Worm (Caenorhabditis elegans): ENCODE measurements around the gene mtg-1.

DNA sequence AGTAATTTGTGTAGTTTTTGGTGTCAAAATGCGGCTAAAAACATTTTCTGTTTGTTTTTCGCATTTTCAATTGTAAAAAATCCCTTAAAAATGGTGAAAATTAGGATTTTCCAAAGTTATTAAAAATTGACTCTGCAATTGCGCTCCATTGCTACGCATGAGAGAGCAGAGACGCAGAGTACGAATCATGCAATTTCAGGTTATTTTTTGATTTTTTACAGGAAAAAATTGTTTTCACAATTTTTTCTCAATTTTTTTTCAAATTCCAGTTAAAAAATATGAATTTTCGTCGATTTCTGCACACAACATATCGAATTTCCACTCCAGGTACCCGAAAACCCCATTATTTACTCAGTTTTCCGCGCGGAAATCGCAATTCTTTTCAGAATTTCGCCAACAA is at the start of gene mtg-1:
- TF ChIP-seq F23B12.7 (tag; optimal IDR thresholded peaks at IDR 0.05; ENCODE audit: insufficient read depth) (no peak), lag-1 (GFP tag; IDR thresholded peaks at IDR 0.05) (no peak), mes-4 (tag; optimal IDR thresholded peaks at IDR 0.05) (no peak), athp-1 (tag; optimal IDR thresholded peaks at IDR 0.05) (no peak), unc-130 (GFP tag; optimal IDR thresholded peaks at IDR 0.05) (no peak), ztf-18 (tag; optimal IDR thresholded peaks at IDR 0.05) (no peak), cebp-1 (GFP tag; IDR thresholded peaks at IDR 0.05) (no peak), cebp-1 (tag; optimal IDR thresholded peaks at IDR 0.05) (no peak), gei-17 (GFP tag; optimal IDR thresholded peaks at IDR 0.05) (no peak), T26A5.8 (tag; optimal IDR thresholded peaks at IDR 0.05) (no peak), dpl-1 (GFP tag; optimal IDR thresholded peaks at IDR 0.05) (no peak), madf-3 (GFP tag; IDR thresholded peaks at IDR 0.05) (no peak), Y95B8A.8 (GFP tag; IDR thresholded peaks at IDR 0.05) (no peak)

Measured in whole organism, young adult.